Worm (Caenorhabditis elegans) whole organism, midembryonic: ENCODE measurements around the gene srv-3.

Source experiments
- cog-1 ChIP-seq: sonication (generic microtip); optimal IDR thresholded peaks from 2 replicates; lab custom pipeline; 2016; ENCODE audit warnings: missing genetic modification characterization, missing compliant biosample characterization
- flt-1 ChIP-seq: fragments of 200-800 bp; sonication (Bioruptor generic); IDR thresholded peaks from 2 replicates; pipeline ENCODE4 v1.3.6; 2022; ENCODE audit warnings: missing genetic modification characterization, missing compliant biosample characterization
- med-1 ChIP-seq: sonication (generic microtip); optimal IDR thresholded peaks from 2 replicates; lab custom pipeline; 2017; ENCODE audit warnings: missing genetic modification characterization, mild to moderate bottlenecking, missing compliant biosample characterization, antibody characterized with exemption, missing genetic modification reagents; ENCODE audit not compliant: insufficient read depth
- ztf-29 ChIP-seq: fragments of 200-800 bp; sonication (Bioruptor generic); IDR thresholded peaks from 2 replicates; pipeline ENCODE4 v1.3.6; 2022; ENCODE audit warnings: missing genetic modification reagents, missing genetic modification characterization, missing compliant biosample characterization

- no peak for TF ChIP-seq med-1 (GFP tag; lab: Kevin White, UChicago)
- TF ChIP-seq ztf-29: no peak
- no peak for TF ChIP-seq cog-1 (tag; lab: Kevin White, UChicago)
- TF ChIP-seq flt-1 (GFP tag; lab: Robert Waterston, UW): no peak
These were observed 28.7 kb upstream of the srv-3 start, which contains the start of gene W04E12.7 for ce11 chrV:19737458-19737857.
